Fruit fly (Drosophila melanogaster) whole organism, adult: ENCODE data around the gene kuk.

ENCODE experiments used
- CG12768 ChIP-seq: fragments of 200-800 bp; sonication (Bioruptor generic); optimal IDR thresholded peaks from 2 replicates; lab custom pipeline; 2017; ENCODE audit warnings: missing biosample characterization, missing genetic modification characterization, mild to moderate bottlenecking, moderate library complexity, missing genetic modification reagents
- cic ChIP-seq: fragments of 200-800 bp; sonication (Bioruptor generic); optimal IDR thresholded peaks from 2 replicates; lab custom pipeline; 2017; ENCODE audit warnings: missing biosample characterization, mild to moderate bottlenecking, missing genetic modification characterization, moderate library complexity
- cnc ChIP-seq, 2 experiments: fragments of >200 bp; optimal IDR thresholded peaks; 2 replicates each; lab custom pipeline; 2017

DNA sequence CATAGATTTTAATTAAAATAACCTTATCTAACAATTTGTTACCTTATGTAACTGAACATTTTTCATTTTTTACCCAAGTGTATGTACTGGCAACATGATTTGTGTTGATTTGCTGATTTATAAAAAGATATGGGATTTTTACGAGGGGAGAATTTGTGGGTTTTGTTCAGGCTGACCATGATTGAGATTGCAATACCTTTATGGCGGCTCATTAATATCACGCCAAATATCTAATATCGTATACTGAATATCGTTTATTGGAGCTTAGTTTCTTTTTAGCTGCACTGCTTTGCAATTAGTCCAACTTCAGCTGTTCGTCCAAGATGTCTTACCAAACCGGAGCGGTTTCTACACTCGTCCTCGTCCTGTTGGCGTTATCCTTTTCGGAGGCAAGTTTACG lies 53.9 kb downstream of the kuk start, which contains the start of gene CG31267:
- TF ChIP-seq cnc (optimal IDR thresholded peaks at IDR 0.05; lab: Kevin White, UChicago) (no peak), CG12768 (GFP tag; lab: Kevin White, UChicago) (no peak), cic (GFP tag; lab: Kevin White, UChicago) (no peak)
